Worm (Caenorhabditis elegans): ENCODE results near the gene Y73F8A.5.

DNA sequence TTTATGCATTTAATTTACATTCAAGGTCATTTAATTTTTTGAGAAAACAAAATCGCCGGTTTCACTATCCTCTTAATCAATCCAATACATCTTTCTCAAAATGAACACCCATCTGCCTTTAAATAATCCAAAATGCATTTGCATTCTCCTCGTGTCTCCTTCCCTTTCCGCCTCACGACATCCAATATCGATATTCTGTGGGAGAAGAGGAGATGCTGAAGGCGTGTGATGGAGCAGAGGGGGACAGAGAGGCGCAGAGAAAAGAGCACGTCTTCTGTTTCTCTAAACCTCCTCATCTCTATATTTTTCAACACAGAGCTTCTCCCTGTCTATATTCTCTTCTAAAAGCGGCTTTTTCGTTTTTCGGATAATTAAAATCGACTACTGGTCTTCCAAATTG lies at the start of gene Y73F8A.5:
- no peak for TF ChIP-seq W03F9.2 (tag; optimal IDR thresholded peaks at IDR 0.05)
- no peak for TF ChIP-seq him-1 (tag; optimal IDR thresholded peaks at IDR 0.05)
- TF ChIP-seq dao-5 (tag; optimal IDR thresholded peaks at IDR 0.05): no peak
